Fruit fly (Drosophila melanogaster) whole organism, pupa: ENCODE data around the gene Sfp65A.

Experiments used
- CG10348 ChIP-seq: fragments of 200-800 bp; sonication (Bioruptor generic); IDR thresholded peaks from 2 replicates; pipeline ENCODE4 v1.3.6; 2022; ENCODE audit warnings: missing biosample characterization, missing genetic modification characterization
- CG12605 ChIP-seq: fragments of 200-800 bp; sonication (Bioruptor generic); IDR thresholded peaks from 2 replicates; pipeline ENCODE4 v1.3.6; 2022; ENCODE audit warnings: missing biosample characterization, missing genetic modification characterization
- CG13204 ChIP-seq: fragments of 200-800 bp; sonication (Bioruptor generic); optimal IDR thresholded peaks from 2 replicates; lab custom pipeline; 2018; ENCODE audit warnings: missing biosample characterization, mild to moderate bottlenecking, missing genetic modification characterization, moderate library complexity
- CG14655 ChIP-seq: fragments of 200-800 bp; sonication (Bioruptor generic); optimal IDR thresholded peaks from 3 replicates; lab custom pipeline; 2017; ENCODE audit warnings: mild to moderate bottlenecking, missing biosample characterization, missing genetic modification reagents, missing genetic modification characterization
- CG15710 ChIP-seq: fragments of 200-800 bp; sonication (Bioruptor generic); optimal IDR thresholded peaks from 2 replicates; lab custom pipeline; 2018; ENCODE audit warnings: missing biosample characterization, mild to moderate bottlenecking, missing genetic modification characterization, moderate library complexity
- CG17806 ChIP-seq: fragments of 200-800 bp; sonication (Bioruptor generic); optimal IDR thresholded peaks from 2 replicates; lab custom pipeline; 2018; ENCODE audit warnings: missing biosample characterization, mild to moderate bottlenecking, missing genetic modification characterization, moderate library complexity
- CG32121 ChIP-seq: fragments of 200-800 bp; sonication (Bioruptor generic); IDR thresholded peaks from 2 replicates; pipeline ENCODE4 v1.3.6; 2022; ENCODE audit warnings: missing biosample characterization, missing genetic modification characterization
- CG34367 ChIP-seq: fragments of 200-800 bp; sonication (Bioruptor generic); optimal IDR thresholded peaks from 2 replicates; lab custom pipeline; 2018; ENCODE audit warnings: missing biosample characterization, mild to moderate bottlenecking, missing genetic modification characterization
- CG4496 ChIP-seq: fragments of 200-800 bp; sonication (Bioruptor generic); IDR thresholded peaks from 3 replicates; pipeline ENCODE4 v1.3.6; 2022; ENCODE audit warnings: missing biosample characterization, missing genetic modification characterization
- CG8159 ChIP-seq: fragments of 200-800 bp; sonication (Bioruptor generic); optimal IDR thresholded peaks from 3 replicates; lab custom pipeline; 2018; ENCODE audit warnings: missing biosample characterization, mild to moderate bottlenecking, missing genetic modification characterization, moderate library complexity
- CG8301 ChIP-seq: fragments of 200-800 bp; sonication (Bioruptor generic); optimal IDR thresholded peaks from 2 replicates; lab custom pipeline; 2018; ENCODE audit warnings: missing biosample characterization, mild to moderate bottlenecking, missing genetic modification characterization
- CG9948 ChIP-seq: fragments of 200-800 bp; sonication (Bioruptor generic); optimal IDR thresholded peaks from 2 replicates; lab custom pipeline; 2018; ENCODE audit warnings: missing biosample characterization, mild to moderate bottlenecking, missing genetic modification characterization, moderate library complexity
- D1 ChIP-seq: fragments of 200-800 bp; sonication (Bioruptor generic); optimal IDR thresholded peaks from 2 replicates; lab custom pipeline; 2018; ENCODE audit warnings: missing biosample characterization, mild to moderate bottlenecking, missing genetic modification characterization, moderate library complexity
- EcR ChIP-seq: fragments of 200-800 bp; sonication (Bioruptor generic); optimal IDR thresholded peaks from 3 replicates; lab custom pipeline; 2019; ENCODE audit warnings: missing biosample characterization, missing genetic modification characterization, mild to moderate bottlenecking, moderate library complexity, missing genetic modification reagents
- Ets98B ChIP-seq: fragments of 200-800 bp; sonication (Bioruptor generic); IDR thresholded peaks from 2 replicates; pipeline ENCODE4 v1.3.6; 2022; ENCODE audit warnings: missing biosample characterization, missing genetic modification characterization
- Pif1A ChIP-seq: fragments of 200-800 bp; sonication (Bioruptor generic); optimal IDR thresholded peaks from 3 replicates; lab custom pipeline; 2016; ENCODE audit warnings: missing biosample characterization, missing genetic modification characterization
- Pif1B ChIP-seq: fragments of 200-800 bp; sonication (Bioruptor generic); optimal IDR thresholded peaks from 3 replicates; lab custom pipeline; 2016; ENCODE audit warnings: missing biosample characterization, missing genetic modification characterization
- Snoo ChIP-seq: fragments of 200-800 bp; sonication (Bioruptor generic); optimal IDR thresholded peaks from 3 replicates; lab custom pipeline; 2017; ENCODE audit warnings: missing biosample characterization, mild to moderate bottlenecking, missing genetic modification characterization, inconsistent platforms
- fd96Ca ChIP-seq: fragments of 200-800 bp; sonication (Bioruptor generic); IDR thresholded peaks from 3 replicates; pipeline ENCODE4 v1.3.6; 2022; ENCODE audit warnings: missing biosample characterization, missing genetic modification characterization
- gl ChIP-seq: fragments of 200-800 bp; sonication (Bioruptor generic); optimal IDR thresholded peaks from 2 replicates; lab custom pipeline; 2018; ENCODE audit warnings: missing biosample characterization, mild to moderate bottlenecking, missing genetic modification characterization
- rn ChIP-seq: fragments of 200-800 bp; sonication (Bioruptor generic); IDR thresholded peaks from 2 replicates; pipeline ENCODE4 v1.3.6; 2022; ENCODE audit warnings: missing biosample characterization, missing genetic modification characterization

Sfp65A gene

dm6 chr3L:6338306-6338705, 11.8 kb upstream of the Sfp65A start:
- TF ChIP-seq CG10348 (GFP tag; lab: Robert Waterston, UW) (no peak), CG9948 (peak; percentile 19), CG34367 (no peak), CG8301 (tag; lab: Kevin White, UChicago) (peak; percentile 8), CG17806 (tag; lab: Kevin White, UChicago) (peak; percentile 39), CG12605 (GFP tag; lab: Robert Waterston, UW) (no peak), CG14655 (peak; percentile 25), CG8159 (tag; lab: Kevin White, UChicago) (peak; percentile 22), CG15710 (tag; lab: Kevin White, UChicago) (no peak), gl (tag; lab: Kevin White, UChicago) (no peak)

- TF ChIP-seq CG32121 (no peak), CG9948 (no peak)
- TF ChIP-seq, all 21 proteins: peak for 0
Measured at dm6 chr3L:6342253-6342652, 7.8 kb upstream of the Sfp65A start.

- TF ChIP-seq CG4496 (GFP tag; lab: Robert Waterston, UW) (no peak), CG9948 (no peak), Pif1A (no peak), CG17806 (tag; lab: Kevin White, UChicago) (peak; percentile 13), Ets98B (GFP tag; lab: Robert Waterston, UW) (no peak), Pif1B (GFP tag; lab: Kevin White, UChicago) (no peak), D1 (tag; lab: Kevin White, UChicago) (no peak), CG8159 (tag; lab: Kevin White, UChicago) (peak; percentile 13), CG10348 (GFP tag; lab: Robert Waterston, UW) (no peak), fd96Ca (GFP tag; lab: Robert Waterston, UW) (no peak)
Measured at dm6 chr3L:6344243-6344642, 5.8 kb upstream of the Sfp65A start.

dm6 chr3L:6348433-6348832, 1.6 kb upstream of the Sfp65A start:
- TF ChIP-seq CG4496 (GFP tag; lab: Robert Waterston, UW) (no peak), CG8301 (tag; lab: Kevin White, UChicago) (no peak), CG13204 (GFP tag; lab: Kevin White, UChicago) (no peak), rn (no peak)

dm6 chr3L:6352232-6352631, 2.2 kb downstream of the Sfp65A start, which contains the start of gene CG13300:
TSS of gene CG13300 (minus strand) at chr3L:6352390.
- TF ChIP-seq Pif1A (no peak), CG12605 (GFP tag; lab: Robert Waterston, UW) (peak; percentile 68; the same call in 1 of the 2 replicates), CG10348 (GFP tag; lab: Robert Waterston, UW) (no peak), rn (no peak), CG4496 (GFP tag; lab: Robert Waterston, UW) (0 out of 3 replicates have a peak, but pooled peaks have one; percentile 16), EcR (GFP tag; lab: Kevin White, UChicago) (peak; percentile 34), CG13204 (GFP tag; lab: Kevin White, UChicago) (peak; percentile 46), CG17806 (tag; lab: Kevin White, UChicago) (no peak), CG9948 (no peak), D1 (tag; lab: Kevin White, UChicago) (no peak), fd96Ca (GFP tag; lab: Robert Waterston, UW) (no peak), Ets98B (GFP tag; lab: Robert Waterston, UW) (peak; percentile 21; the same call in 1 of the 2 replicates), CG34367 (no peak), Snoo (tag; lab: Kevin White, UChicago) (peak; percentile 3), CG8301 (tag; lab: Kevin White, UChicago) (no peak), CG15710 (tag; lab: Kevin White, UChicago) (no peak), gl (tag; lab: Kevin White, UChicago) (no peak), CG32121 (no peak), CG8159 (tag; lab: Kevin White, UChicago) (peak; percentile 17), CG14655 (no peak), Pif1B (GFP tag; lab: Kevin White, UChicago) (peak; percentile 15)

dm6 chr3L:6355032-6355431, 5.0 kb downstream of the Sfp65A start:
- TF ChIP-seq Pif1A: peak; percentile 33
- TF ChIP-seq rn: no peak
- peak; percentile 54 for TF ChIP-seq CG34367
- TF ChIP-seq Pif1B (GFP tag; lab: Kevin White, UChicago): peak; percentile 41
- TF ChIP-seq CG13204 (GFP tag; lab: Kevin White, UChicago): no peak
- TF ChIP-seq CG8159 (tag; lab: Kevin White, UChicago): peak; percentile 69
- TF ChIP-seq CG10348 (GFP tag; lab: Robert Waterston, UW): no peak
- peak; percentile 45 for TF ChIP-seq CG8301 (tag; lab: Kevin White, UChicago)
- TF ChIP-seq CG9948: peak; percentile 71
- peak; percentile 47 for TF ChIP-seq CG17806 (tag; lab: Kevin White, UChicago)
- peak; percentile 46 for TF ChIP-seq CG15710 (tag; lab: Kevin White, UChicago)
- peak; percentile 82 for TF ChIP-seq CG14655
- TF ChIP-seq, all 21 proteins: peak for 9

- TF ChIP-seq CG8159 (tag; lab: Kevin White, UChicago) (peak; percentile 40), fd96Ca (GFP tag; lab: Robert Waterston, UW) (no peak), gl (tag; lab: Kevin White, UChicago) (no peak), CG9948 (peak; percentile 14), CG15710 (tag; lab: Kevin White, UChicago) (no peak)
Measured at dm6 chr3L:6357152-6357551, 7.1 kb downstream of the Sfp65A start.
